Worm (Caenorhabditis elegans) whole organism, midembryonic: Measurements from ENCODE around the gene K08H10.10.

Experiments used
- T22C8.4 ChIP-seq: fragments of 200-800 bp; sonication (Bioruptor generic); IDR thresholded peaks from 2 replicates; pipeline ENCODE4 v1.3.6; 2022; ENCODE audit warnings: missing genetic modification characterization, missing compliant biosample characterization
- flt-1 ChIP-seq: fragments of 200-800 bp; sonication (Bioruptor generic); IDR thresholded peaks from 2 replicates; pipeline ENCODE4 v1.3.6; 2022; ENCODE audit warnings: missing genetic modification characterization, missing compliant biosample characterization
- klf-2 ChIP-seq: fragments of 200-800 bp; sonication (Bioruptor generic); conservative IDR thresholded peaks from 2 replicates; pipeline ENCODE4 v1.3.6; 2022; ENCODE audit warnings: missing genetic modification reagents, missing genetic modification characterization, missing compliant biosample characterization
- med-1 ChIP-seq: sonication (generic microtip); optimal IDR thresholded peaks from 2 replicates; lab custom pipeline; 2017; ENCODE audit warnings: missing genetic modification characterization, mild to moderate bottlenecking, missing compliant biosample characterization, antibody characterized with exemption, missing genetic modification reagents; ENCODE audit not compliant: insufficient read depth
- tab-1 ChIP-seq: fragments of 200-800 bp; sonication (Bioruptor generic); IDR thresholded peaks from 2 replicates; pipeline ENCODE4 v1.3.6; 2022; ENCODE audit warnings: missing genetic modification characterization, missing compliant biosample characterization

DNA sequence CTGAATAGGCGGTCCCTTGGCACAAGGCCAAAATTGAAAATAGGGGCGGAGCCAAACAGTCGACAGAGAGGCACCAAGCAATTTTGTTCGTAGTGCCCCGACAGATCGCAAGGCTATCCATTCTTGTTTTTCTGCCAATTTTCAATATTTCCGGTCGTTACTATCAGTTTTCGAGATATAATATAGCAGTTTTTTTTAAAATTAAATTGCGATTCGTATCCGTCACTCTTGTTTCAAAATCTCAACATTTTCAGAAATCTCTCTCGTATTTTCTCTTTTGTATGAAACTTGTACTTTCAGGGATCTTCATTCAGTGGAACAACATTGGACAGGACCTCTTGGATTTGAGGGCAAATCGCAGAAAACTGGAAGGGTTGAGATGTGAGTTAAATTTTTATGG, 36.2 kb downstream of the K08H10.10 start, which contains the start of gene F57A8.1:
- TF ChIP-seq klf-2 (GFP tag; lab: Robert Waterston, UW) (no peak), T22C8.4 (no peak), med-1 (GFP tag; lab: Kevin White, UChicago) (no peak), flt-1 (no peak), tab-1 (no peak)
